Fruit fly (Drosophila melanogaster) whole organism, embryonic: ENCODE results near the gene CG15891.
A peak's percentile ranks its signal among the peaks of the same experiment; 100 is the strongest.

Experiments
- ATbp ChIP-seq: fragments of 200-800 bp; sonication (Bioruptor generic); optimal IDR thresholded peaks from 2 replicates; lab custom pipeline; 2017; ENCODE audit warnings: missing biosample characterization, mild to moderate bottlenecking, missing genetic modification characterization, missing genetic modification reagents
- Atf3 ChIP-seq: fragments of 200-800 bp; sonication (Bioruptor generic); optimal IDR thresholded peaks from 3 replicates; lab custom pipeline; 2016; ENCODE audit warnings: missing biosample characterization, missing genetic modification characterization
- Bdp1 ChIP-seq: fragments of 200-800 bp; sonication (Bioruptor generic); optimal IDR thresholded peaks from 3 replicates; lab custom pipeline; 2016; ENCODE audit warnings: missing biosample characterization, missing genetic modification characterization
- CG11247 ChIP-seq: fragments of 200-800 bp; sonication (Bioruptor generic); IDR thresholded peaks from 2 replicates; pipeline ENCODE4 v1.3.6; 2022; ENCODE audit warnings: missing biosample characterization, missing genetic modification characterization
- CG11695 ChIP-seq: fragments of 200-800 bp; sonication (Bioruptor generic); IDR thresholded peaks from 3 replicates; pipeline ENCODE4 v1.3.6; 2022; ENCODE audit warnings: missing biosample characterization, missing genetic modification characterization
- CG11723 ChIP-seq: fragments of 200-800 bp; sonication (Bioruptor generic); optimal IDR thresholded peaks from 2 replicates; lab custom pipeline; 2017; ENCODE audit warnings: missing biosample characterization, mild to moderate bottlenecking, missing genetic modification characterization
- CG12299 ChIP-seq: fragments of 200-800 bp; sonication (Bioruptor generic); optimal IDR thresholded peaks from 2 replicates; lab custom pipeline; 2018; ENCODE audit warnings: missing biosample characterization, mild to moderate bottlenecking, missing genetic modification characterization
- CG18764 ChIP-seq: fragments of 200-800 bp; sonication (Bioruptor generic); optimal IDR thresholded peaks from 3 replicates; lab custom pipeline; 2016; ENCODE audit warnings: missing biosample characterization, missing genetic modification characterization
- CG30020 ChIP-seq: fragments of 200-800 bp; optimal IDR thresholded peaks from 2 replicates; lab custom pipeline; 2019; ENCODE audit warnings: missing biosample characterization, mild to moderate bottlenecking, missing genetic modification characterization, moderate library complexity
- CG30403 ChIP-seq: fragments of 200-800 bp; sonication (Bioruptor generic); optimal IDR thresholded peaks from 3 replicates; lab custom pipeline; 2016; ENCODE audit warnings: missing biosample characterization, missing genetic modification characterization
- CG30431 ChIP-seq: fragments of 200-800 bp; sonication (Bioruptor generic); optimal IDR thresholded peaks from 2 replicates; lab custom pipeline; 2017; ENCODE audit warnings: missing biosample characterization, missing genetic modification characterization
- CG31224 ChIP-seq: fragments of 200-800 bp; sonication (Bioruptor generic); IDR thresholded peaks from 2 replicates; pipeline ENCODE4 v1.3.6; 2022; ENCODE audit warnings: missing biosample characterization, missing genetic modification characterization
- CG32772 ChIP-seq: fragments of 200-800 bp; sonication (Bioruptor generic); IDR thresholded peaks from 2 replicates; pipeline ENCODE4 v1.3.6; 2022; ENCODE audit warnings: missing biosample characterization, missing genetic modification characterization
- CG34224 ChIP-seq: fragments of 200-800 bp; sonication (Bioruptor generic); IDR thresholded peaks from 3 replicates; pipeline ENCODE4 v1.3.6; 2022; ENCODE audit warnings: missing biosample characterization, missing genetic modification characterization; ENCODE audit not compliant: partially characterized antibody
- CG34422 ChIP-seq: fragments of 200-800 bp; sonication (Bioruptor generic); IDR thresholded peaks from 3 replicates; pipeline ENCODE4 v1.3.6; 2022; ENCODE audit warnings: missing biosample characterization, missing genetic modification characterization
- CG4282 ChIP-seq: fragments of 200-800 bp; sonication (Bioruptor generic); optimal IDR thresholded peaks from 2 replicates; lab custom pipeline; 2016; ENCODE audit warnings: missing biosample characterization, missing genetic modification characterization
- CG6765 ChIP-seq: fragments of 200-800 bp; sonication (Bioruptor generic); optimal IDR thresholded peaks from 3 replicates; lab custom pipeline; 2017; ENCODE audit warnings: missing biosample characterization, mild to moderate bottlenecking, missing genetic modification characterization
- CG7271 ChIP-seq: fragments of 200-800 bp; sonication (Bioruptor generic); optimal IDR thresholded peaks from 2 replicates; lab custom pipeline; 2018; ENCODE audit warnings: missing biosample characterization, mild to moderate bottlenecking, missing genetic modification characterization, moderate library complexity
- CG7839 ChIP-seq: fragments of 200-800 bp; sonication (Bioruptor generic); optimal IDR thresholded peaks from 3 replicates; lab custom pipeline; 2018; ENCODE audit warnings: missing biosample characterization, mild to moderate bottlenecking, missing genetic modification characterization, moderate library complexity
- CG7987 ChIP-seq: fragments of 200-800 bp; sonication (Bioruptor generic); optimal IDR thresholded peaks from 2 replicates; lab custom pipeline; 2018; ENCODE audit warnings: missing biosample characterization, mild to moderate bottlenecking, missing genetic modification characterization, moderate library complexity
- CG8290 ChIP-seq, 3 experiments: fragments of 200-800 bp; sonication (Bioruptor generic); optimal IDR thresholded peaks; 2 replicates each; lab custom pipeline; 2016 to 2019; ENCODE audit warnings: missing biosample characterization in 3 of 3, missing genetic modification characterization in 3 of 3, mild to moderate bottlenecking in 2 of 3, moderate library complexity in 1 of 3
- CG9609 ChIP-seq: fragments of 200-800 bp; sonication (Bioruptor generic); optimal IDR thresholded peaks from 3 replicates; lab custom pipeline; 2016; ENCODE audit warnings: missing biosample characterization, missing genetic modification characterization
- D19A ChIP-seq: fragments of 200-800 bp; optimal IDR thresholded peaks from 3 replicates; lab custom pipeline; 2019; ENCODE audit warnings: missing biosample characterization, mild to moderate bottlenecking, missing genetic modification characterization, moderate library complexity
- Ets97D ChIP-seq: fragments of 200-800 bp; sonication (Bioruptor generic); optimal IDR thresholded peaks from 3 replicates; lab custom pipeline; 2016; ENCODE audit warnings: missing biosample characterization, missing genetic modification characterization
- HLH54F ChIP-seq: fragments of 200-800 bp; sonication (Bioruptor generic); optimal IDR thresholded peaks from 3 replicates; lab custom pipeline; 2016; ENCODE audit warnings: missing biosample characterization, missing genetic modification characterization
- Lim3 ChIP-seq: fragments of 200-800 bp; sonication (Bioruptor generic); IDR thresholded peaks from 2 replicates; pipeline ENCODE4 v1.3.6; 2022; ENCODE audit warnings: missing biosample characterization, missing genetic modification characterization
- PHDP ChIP-seq: fragments of 200-800 bp; sonication (Bioruptor generic); optimal IDR thresholded peaks from 3 replicates; lab custom pipeline; 2018; ENCODE audit warnings: missing biosample characterization, mild to moderate bottlenecking, missing genetic modification characterization, moderate library complexity
- Pdp1 ChIP-seq, 2 experiments: fragments of 200-800 bp; sonication (Bioruptor generic); optimal IDR thresholded peaks; 3 replicates each; lab custom pipeline; 2016; ENCODE audit warnings: missing biosample characterization in 2 of 2, missing genetic modification characterization in 2 of 2, mild to moderate bottlenecking in 1 of 2, moderate library complexity in 1 of 2
- Ptx1 ChIP-seq: fragments of 200-800 bp; sonication (Bioruptor generic); IDR thresholded peaks from 2 replicates; pipeline ENCODE4 v1.3.6; 2022; ENCODE audit warnings: missing biosample characterization, missing genetic modification characterization
- Ravus ChIP-seq: fragments of 200-800 bp; sonication (Bioruptor generic); IDR thresholded peaks from 2 replicates; pipeline ENCODE4 v1.3.6; 2022; ENCODE audit warnings: missing biosample characterization, missing genetic modification characterization
- Rx ChIP-seq: fragments of 200-800 bp; sonication (Bioruptor generic); IDR thresholded peaks from 2 replicates; pipeline ENCODE4 v1.3.6; 2022; ENCODE audit warnings: missing biosample characterization, missing genetic modification characterization
- Side ChIP-seq: fragments of 200-800 bp; sonication (Bioruptor generic); optimal IDR thresholded peaks from 2 replicates; lab custom pipeline; 2016; ENCODE audit warnings: missing biosample characterization, missing genetic modification characterization
- Sry-δ ChIP-seq: fragments of 200-800 bp; sonication (Bioruptor generic); optimal IDR thresholded peaks from 2 replicates; lab custom pipeline; 2016; ENCODE audit warnings: missing biosample characterization, missing genetic modification characterization
- al ChIP-seq: fragments of 200-800 bp; sonication (Bioruptor generic); IDR thresholded peaks from 2 replicates; pipeline ENCODE4 v1.3.6; 2022; ENCODE audit warnings: missing biosample characterization, missing genetic modification characterization
- bcd ChIP-seq: fragments of 200-800 bp; sonication (Bioruptor generic); optimal IDR thresholded peaks from 2 replicates; lab custom pipeline; 2017; ENCODE audit warnings: missing biosample characterization, mild to moderate bottlenecking, missing genetic modification characterization
- dati ChIP-seq: fragments of 200-800 bp; sonication (Bioruptor generic); IDR thresholded peaks from 2 replicates; pipeline ENCODE4 v1.3.6; 2022; ENCODE audit warnings: missing biosample characterization, missing genetic modification characterization
- disco-r ChIP-seq: fragments of 200-800 bp; sonication (Bioruptor generic); optimal IDR thresholded peaks from 2 replicates; lab custom pipeline; 2016; ENCODE audit warnings: missing biosample characterization, missing genetic modification characterization
- dysf ChIP-seq: fragments of 200-800 bp; sonication (Bioruptor generic); IDR thresholded peaks from 3 replicates; pipeline ENCODE4 v1.3.6; 2022; ENCODE audit warnings: missing biosample characterization, missing genetic modification characterization
- eyg ChIP-seq: fragments of 200-800 bp; sonication (Bioruptor generic); optimal IDR thresholded peaks from 3 replicates; lab custom pipeline; 2016; ENCODE audit warnings: missing biosample characterization, missing genetic modification characterization
- gt ChIP-seq: fragments of 200-800 bp; sonication (Bioruptor generic); IDR thresholded peaks from 2 replicates; pipeline ENCODE4 v1.3.6; 2022; ENCODE audit warnings: missing biosample characterization, missing genetic modification characterization
- ham ChIP-seq: fragments of 200-800 bp; sonication (Bioruptor generic); IDR thresholded peaks from 2 replicates; pipeline ENCODE4 v1.3.6; 2022; ENCODE audit warnings: missing biosample characterization, missing genetic modification characterization
- hth ChIP-seq: fragments of >200 bp; optimal IDR thresholded peaks from 2 replicates; lab custom pipeline; 2017; ENCODE audit warnings: inconsistent platforms
- nerfin-2 ChIP-seq: fragments of 200-800 bp; sonication (Bioruptor generic); IDR thresholded peaks from 2 replicates; pipeline ENCODE4 v1.3.6; 2022; ENCODE audit warnings: missing biosample characterization, missing genetic modification characterization; ENCODE audit not compliant: partially characterized antibody
- oc ChIP-seq: fragments of 200-800 bp; sonication (Bioruptor generic); optimal IDR thresholded peaks from 2 replicates; lab custom pipeline; 2018; ENCODE audit warnings: missing biosample characterization, mild to moderate bottlenecking, missing genetic modification characterization, moderate library complexity
- prd ChIP-seq, 3 experiments: fragments of >200 bp in 2 of 3; fragments of 200-800 bp in 1 of 3; sonication (Bioruptor generic) in 1 of 3; optimal IDR thresholded peaks in 2 of 3; IDR thresholded peaks in 1 of 3; 2 replicates in 2 of 3; 3 replicates in 1 of 3; pipeline versions ENCODE4 v1.3.6 to Lab custom; 2017 to 2022; ENCODE audit warnings: missing biosample characterization in 1 of 3, missing genetic modification characterization in 1 of 3
- psq ChIP-seq: fragments of 200-800 bp; sonication (Bioruptor generic); optimal IDR thresholded peaks from 2 replicates; lab custom pipeline; 2017; ENCODE audit warnings: missing biosample characterization, missing genetic modification characterization
- repo ChIP-seq: fragments of 200-800 bp; sonication (Bioruptor generic); optimal IDR thresholded peaks from 2 replicates; lab custom pipeline; 2016; ENCODE audit warnings: missing biosample characterization, missing genetic modification characterization
- ro ChIP-seq: fragments of 200-800 bp; sonication (Bioruptor generic); IDR thresholded peaks from 2 replicates; pipeline ENCODE4 v1.3.6; 2022; ENCODE audit warnings: missing biosample characterization, missing genetic modification characterization
- vvl ChIP-seq: fragments of 200-800 bp; sonication (Bioruptor generic); IDR thresholded peaks from 2 replicates; pipeline ENCODE4 v1.3.6; 2022; ENCODE audit warnings: missing biosample characterization, missing genetic modification characterization
- zen ChIP-seq: fragments of 200-800 bp; sonication (Bioruptor generic); optimal IDR thresholded peaks from 3 replicates; lab custom pipeline; 2018; ENCODE audit warnings: missing biosample characterization, mild to moderate bottlenecking, missing genetic modification characterization, moderate library complexity

Gene CG15891

dm6 chrX:6267187-6267711 lies 27.9 kb downstream of the CG15891 start, which contains the start of gene schlank (continued):
- peak; percentile 16; the same call in 1 of the 2 replicates for TF ChIP-seq CG11247 (GFP tag; lab: Robert Waterston, UW)
- TF ChIP-seq Side (GFP tag; lab: Kevin White, UChicago), result peak; percentile 58
- no peak for TF ChIP-seq CG7271 (tag; lab: Kevin White, UChicago)
- TF ChIP-seq dati, result no peak
- TF ChIP-seq CG8290 (GFP tag; optimal IDR thresholded peaks at IDR 0.05; lab: Kevin White, UChicago), result peak; percentile 46
- peak in 1 of 2 experiments; percentile 72 for TF ChIP-seq CG8290 (tag; optimal IDR thresholded peaks at IDR 0.05; lab: Kevin White, UChicago)
- TF ChIP-seq CG30020 (tag; lab: Kevin White, UChicago), result peak; percentile 38
- TF ChIP-seq ham (GFP tag; lab: Robert Waterston, UW), result no peak
- TF ChIP-seq CG34422 (GFP tag; lab: Robert Waterston, UW), result no peak
- TF ChIP-seq CG11723 (GFP tag; lab: Kevin White, UChicago), result peak; percentile 28
- peak; percentile 21 for TF ChIP-seq bcd (GFP tag; lab: Kevin White, UChicago)
- no peak for TF ChIP-seq prd (optimal IDR thresholded peaks at IDR 0.05; lab: Kevin White, UChicago)
- TF ChIP-seq prd (GFP tag; IDR thresholded peaks at IDR 0.05; lab: Robert Waterston, UW), result peak; percentile 81
- peak; percentile 68 for TF ChIP-seq vvl (GFP tag; lab: Robert Waterston, UW)
- no peak; the same call in 1 of the 2 replicates for TF ChIP-seq al (GFP tag; lab: Robert Waterston, UW)
- no peak for TF ChIP-seq CG7839
- peak; percentile 77 for TF ChIP-seq Ptx1
- TF ChIP-seq HLH54F (GFP tag; lab: Kevin White, UChicago), result peak; percentile 67
- TF ChIP-seq disco-r, result no peak
- no peak for TF ChIP-seq CG7987 (GFP tag; lab: Kevin White, UChicago)
- peak; percentile 51; the same call in 1 of the 3 replicates for TF ChIP-seq CG11695 (GFP tag; lab: Robert Waterston, UW)
- no peak for TF ChIP-seq hth (lab: Kevin White, UChicago)
- TF ChIP-seq Sry-δ (GFP tag; lab: Kevin White, UChicago), result peak; percentile 30
- peak; percentile 17 for TF ChIP-seq Bdp1 (GFP tag; lab: Kevin White, UChicago)
- TF ChIP-seq eyg (GFP tag; lab: Kevin White, UChicago), result no peak
- peak; percentile 50; the same call in 1 of the 2 replicates for TF ChIP-seq CG32772 (GFP tag; lab: Robert Waterston, UW)
- peak; percentile 9 for TF ChIP-seq CG30431 (GFP tag; lab: Kevin White, UChicago)
- no peak for TF ChIP-seq oc
- TF ChIP-seq CG12299 (tag; lab: Kevin White, UChicago), result no peak
- TF ChIP-seq PHDP (tag; lab: Kevin White, UChicago), result no peak
- peak; percentile 56 for TF ChIP-seq CG31224
- no peak for TF ChIP-seq Atf3 (GFP tag; lab: Kevin White, UChicago)
- TF ChIP-seq CG18764 (GFP tag; lab: Kevin White, UChicago), result peak; percentile 43
- TF ChIP-seq Lim3, result no peak
- peak; percentile 38 for TF ChIP-seq CG4282 (GFP tag; lab: Kevin White, UChicago)
- peak; percentile 36 for TF ChIP-seq Ets97D (GFP tag; lab: Kevin White, UChicago)
- TF ChIP-seq CG9609 (GFP tag; lab: Kevin White, UChicago), result peak; percentile 33
- TF ChIP-seq dysf, result peak; percentile 74
- TF ChIP-seq CG34224, result no peak
- peak; percentile 20 for TF ChIP-seq CG6765 (GFP tag; lab: Kevin White, UChicago)
- TF ChIP-seq zen, result peak; percentile 24
- TF ChIP-seq psq (GFP tag; lab: Kevin White, UChicago), result no peak
- no peak for TF ChIP-seq nerfin-2 (GFP tag; lab: Robert Waterston, UW)
- TF ChIP-seq gt (GFP tag; lab: Robert Waterston, UW), result no peak
- TF ChIP-seq CG30403 (GFP tag; lab: Kevin White, UChicago), result peak; percentile 62
- TF ChIP-seq Ravus, result 0 out of 2 replicates have a peak, but pooled peaks have one; percentile 8
- no peak for TF ChIP-seq D19A (tag; lab: Kevin White, UChicago)
- TF ChIP-seq Pdp1 (GFP tag; optimal IDR thresholded peaks at IDR 0.05; lab: Kevin White, UChicago), result peak; percentile 5 to 64
- no peak for TF ChIP-seq ATbp (GFP tag; lab: Kevin White, UChicago)
- TF ChIP-seq repo (GFP tag; lab: Kevin White, UChicago), result peak; percentile 24
- peak; percentile 37; the same call in 1 of the 2 replicates for TF ChIP-seq Rx (GFP tag; lab: Robert Waterston, UW)
- no peak for TF ChIP-seq ro
